Fruit fly (Drosophila melanogaster) whole organism, prepupa: ENCODE data around the gene CG18476.
A peak's percentile ranks its signal among the peaks of the same experiment; 100 is the strongest.

Experiments used
- Blimp-1 ChIP-seq: fragments of 200-800 bp; sonication (Bioruptor generic); optimal IDR thresholded peaks from 3 replicates; lab custom pipeline; 2017; ENCODE audit warnings: missing biosample characterization, missing genetic modification characterization, mild to moderate bottlenecking, moderate library complexity, missing genetic modification reagents
- CG11294 ChIP-seq: fragments of 200-800 bp; sonication (Bioruptor generic); IDR thresholded peaks from 2 replicates; pipeline ENCODE4 v1.3.6; 2022; ENCODE audit warnings: missing biosample characterization, missing genetic modification characterization
- CG15336 ChIP-seq: fragments of 200-800 bp; sonication (Bioruptor generic); IDR thresholded peaks from 2 replicates; pipeline ENCODE4 v1.3.6; 2022; ENCODE audit warnings: missing biosample characterization, missing genetic modification characterization
- CG6163 ChIP-seq: fragments of 200-800 bp; sonication (Bioruptor generic); IDR thresholded peaks from 3 replicates; pipeline ENCODE4 v1.3.6; 2022; ENCODE audit warnings: missing biosample characterization, missing genetic modification characterization
- CG7368 ChIP-seq: fragments of 200-800 bp; sonication (Bioruptor generic); optimal IDR thresholded peaks from 3 replicates; lab custom pipeline; 2016; ENCODE audit warnings: missing biosample characterization, missing genetic modification characterization
- CG8632 ChIP-seq: fragments of 200-800 bp; sonication (Bioruptor generic); optimal IDR thresholded peaks from 3 replicates; lab custom pipeline; 2016; ENCODE audit warnings: missing biosample characterization, missing genetic modification characterization
- Ets96B ChIP-seq: fragments of 200-800 bp; optimal IDR thresholded peaks from 2 replicates; lab custom pipeline; 2019; ENCODE audit warnings: missing biosample characterization, mild to moderate bottlenecking, missing genetic modification characterization, moderate library complexity
- Hr38 ChIP-seq: sonication (Bioruptor generic); optimal IDR thresholded peaks from 2 replicates; lab custom pipeline; 2016; ENCODE audit warnings: missing biosample characterization, missing genetic modification characterization
- cyc ChIP-seq: fragments of 200-800 bp; sonication (Bioruptor generic); optimal IDR thresholded peaks from 3 replicates; lab custom pipeline; 2016; ENCODE audit warnings: missing biosample characterization, missing genetic modification characterization
- fd59A ChIP-seq: fragments of 200-800 bp; sonication (Bioruptor generic); optimal IDR thresholded peaks from 2 replicates; lab custom pipeline; 2017; ENCODE audit warnings: missing biosample characterization, mild to moderate bottlenecking, missing genetic modification characterization, missing genetic modification reagents
- fkh ChIP-seq: fragments of 200-800 bp; sonication (Bioruptor generic); optimal IDR thresholded peaks from 3 replicates; lab custom pipeline; 2017; ENCODE audit warnings: missing biosample characterization, mild to moderate bottlenecking, missing genetic modification characterization, moderate library complexity
- vri ChIP-seq: fragments of 200-800 bp; sonication (Bioruptor generic); optimal IDR thresholded peaks from 3 replicates; lab custom pipeline; 2016; ENCODE audit warnings: missing biosample characterization, mild to moderate bottlenecking, missing genetic modification characterization

DNA sequence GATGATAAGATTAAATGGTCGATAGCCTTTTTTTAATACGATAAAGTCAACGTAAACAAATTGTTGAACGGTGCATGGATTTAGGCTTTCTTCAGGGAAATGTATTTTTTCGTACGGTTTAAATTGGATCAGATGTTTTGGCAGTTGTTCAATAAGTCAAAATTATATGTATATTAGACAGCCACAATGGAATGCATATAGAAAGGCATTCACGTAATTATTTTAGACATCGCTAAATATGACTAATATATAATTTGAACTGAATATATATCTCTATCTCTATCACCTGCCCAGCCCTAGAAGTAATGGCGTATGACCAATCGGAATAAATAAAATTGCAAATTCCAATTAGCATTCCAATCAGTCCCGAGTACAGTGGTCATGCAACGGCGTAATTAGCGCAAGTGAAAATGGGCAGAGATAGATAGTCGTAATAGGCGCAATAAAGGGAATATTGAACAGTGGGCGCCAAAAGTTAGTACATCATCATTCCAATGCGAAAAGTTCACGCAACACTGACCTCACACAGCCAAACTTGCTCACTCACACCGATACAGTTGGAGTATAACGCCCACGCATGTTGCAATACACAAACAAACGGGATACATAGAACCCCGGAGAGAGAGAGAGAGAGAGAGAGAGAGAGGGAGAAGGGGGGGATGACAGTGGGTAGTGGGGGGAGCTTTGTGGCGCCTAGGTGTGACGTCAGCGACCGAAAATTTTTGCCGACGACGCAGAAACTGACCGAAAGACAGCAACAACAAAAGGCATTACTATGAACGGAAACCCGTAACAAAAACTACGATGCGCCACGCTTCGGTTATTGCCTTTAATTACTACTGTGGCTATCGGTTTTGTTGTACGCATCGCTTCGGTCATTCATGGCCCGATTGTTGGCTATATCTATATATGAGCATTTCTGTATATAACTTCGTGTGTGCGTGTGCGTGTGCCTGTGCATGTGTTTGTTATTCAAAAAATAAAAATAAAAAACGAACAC is 29.3 kb downstream of the CG18476 start:
- TF ChIP-seq CG15336 (GFP tag; lab: Robert Waterston, UW) (no peak), fd59A (no peak), cyc (GFP tag; lab: Kevin White, UChicago) (no peak), CG6163 (GFP tag; lab: Robert Waterston, UW) (0 out of 3 replicates have a peak, but pooled peaks have one; percentile 29), vri (GFP tag; lab: Kevin White, UChicago) (no peak), CG7368 (no peak), CG8632 (GFP tag; lab: Kevin White, UChicago) (no peak), CG11294 (GFP tag; lab: Robert Waterston, UW) (no peak), Ets96B (no peak), fkh (GFP tag; lab: Kevin White, UChicago) (no peak), Hr38 (GFP tag; lab: Kevin White, UChicago) (no peak), Blimp-1 (GFP tag; lab: Kevin White, UChicago) (no peak)
